Worm (Caenorhabditis elegans) whole organism, L2 larva: Measurements from ENCODE around the gene F47B8.18.

Experiments used
- C34F6.9 ChIP-seq: fragments of 150-350 bp; optimal IDR thresholded peaks from 2 replicates; lab custom pipeline; 2014; ENCODE audit warnings: missing biosample characterization, missing genetic modification characterization
- F13H6.1 ChIP-seq: sonication (generic microtip); optimal IDR thresholded peaks from 2 replicates; lab custom pipeline; 2016; ENCODE audit warnings: missing genetic modification characterization, missing compliant biosample characterization
- Y55F3AM.14 ChIP-seq: fragments of 200-800 bp; sonication (Bioruptor generic); optimal IDR thresholded peaks from 2 replicates; lab custom pipeline; 2018; ENCODE audit warnings: mild to moderate bottlenecking, missing genetic modification characterization, missing compliant biosample characterization
- ZK546.5 ChIP-seq: sonication (generic microtip); optimal IDR thresholded peaks from 2 replicates; lab custom pipeline; 2017; ENCODE audit warnings: missing biosample characterization, missing genetic modification characterization
- aly-2 ChIP-seq: fragments of 150-350 bp; optimal IDR thresholded peaks from 2 replicates; lab custom pipeline; 2014; ENCODE audit warnings: missing biosample characterization, missing genetic modification characterization
- ama-1 ChIP-seq: fragments of 150-350 bp; optimal IDR thresholded peaks from 2 replicates; lab custom pipeline; 2018; ENCODE audit warnings: inconsistent platforms
- ceh-82 ChIP-seq: fragments of 150-350 bp; optimal IDR thresholded peaks from 2 replicates; lab custom pipeline; 2014; ENCODE audit warnings: missing biosample characterization, missing genetic modification characterization
- crh-2 ChIP-seq: sonication (generic microtip); optimal IDR thresholded peaks from 2 replicates; lab custom pipeline; 2017; ENCODE audit warnings: missing biosample characterization, missing genetic modification characterization
- dmd-4 ChIP-seq: sonication (generic microtip); optimal IDR thresholded peaks from 2 replicates; lab custom pipeline; 2017; ENCODE audit warnings: missing biosample characterization, missing genetic modification characterization
- egl-27 ChIP-seq: sonication (generic microtip); optimal IDR thresholded peaks from 3 replicates; lab custom pipeline; 2017; ENCODE audit warnings: missing biosample characterization, missing genetic modification reagents, missing genetic modification characterization
- elt-1 ChIP-seq: fragments of 150-350 bp; optimal IDR thresholded peaks from 2 replicates; lab custom pipeline; 2014; ENCODE audit warnings: missing biosample characterization, missing genetic modification characterization
- elt-3 ChIP-seq: sonication (generic microtip); optimal IDR thresholded peaks from 2 replicates; lab custom pipeline; 2017; ENCODE audit warnings: missing biosample characterization, missing genetic modification characterization
- gmeb-1 ChIP-seq: fragments of 150-350 bp; optimal IDR thresholded peaks from 2 replicates; lab custom pipeline; 2014; ENCODE audit warnings: missing biosample characterization, missing genetic modification characterization
- lsy-2 ChIP-seq, 2 experiments: fragments of 150-350 bp in 1 of 2; sonication (generic microtip) in 1 of 2; optimal IDR thresholded peaks; 2 replicates each; lab custom pipeline; 2014 to 2017; ENCODE audit warnings: missing biosample characterization in 2 of 2, missing genetic modification characterization in 2 of 2
- mab-5 ChIP-seq: fragments of 150-350 bp; optimal IDR thresholded peaks from 2 replicates; lab custom pipeline; 2014; ENCODE audit warnings: missing biosample characterization, missing genetic modification characterization
- mbf-1 ChIP-seq: sonication (generic microtip); optimal IDR thresholded peaks from 2 replicates; lab custom pipeline; 2017; ENCODE audit warnings: missing biosample characterization, missing genetic modification characterization
- mdl-1 ChIP-seq, 2 experiments: fragments of 150-350 bp in 1 of 2; sonication (generic microtip) in 1 of 2; optimal IDR thresholded peaks; 2 replicates each; lab custom pipeline; 2017; ENCODE audit warnings: missing biosample characterization in 2 of 2, missing genetic modification characterization in 2 of 2
- nhr-10 ChIP-seq: sonication (generic microtip); optimal IDR thresholded peaks from 2 replicates; lab custom pipeline; 2017; ENCODE audit warnings: missing biosample characterization, missing genetic modification characterization
- nhr-129 ChIP-seq: fragments of 150-350 bp; optimal IDR thresholded peaks from 2 replicates; lab custom pipeline; 2014; ENCODE audit warnings: missing biosample characterization, missing genetic modification characterization
- nhr-23 ChIP-seq: fragments of 150-350 bp; optimal IDR thresholded peaks from 2 replicates; lab custom pipeline; 2014; ENCODE audit warnings: missing biosample characterization, missing genetic modification reagents, missing genetic modification characterization
- nhr-25 ChIP-seq: fragments of 150-350 bp; sonication (generic microtip); optimal IDR thresholded peaks from 3 replicates; lab custom pipeline; 2014; ENCODE audit warnings: missing biosample characterization, missing genetic modification characterization
- nhr-77 ChIP-seq: fragments of 150-350 bp; optimal IDR thresholded peaks from 2 replicates; lab custom pipeline; 2014; ENCODE audit warnings: missing biosample characterization, missing genetic modification characterization
- sem-4 ChIP-seq: fragments of 150-350 bp; optimal IDR thresholded peaks from 2 replicates; lab custom pipeline; 2014; ENCODE audit warnings: missing biosample characterization, missing genetic modification reagents, missing genetic modification characterization
- skn-1 ChIP-seq: sonication (generic microtip); optimal IDR thresholded peaks from 2 replicates; lab custom pipeline; 2017; ENCODE audit warnings: missing biosample characterization, missing genetic modification characterization
- sma-3 ChIP-seq: sonication (generic microtip); optimal IDR thresholded peaks from 2 replicates; lab custom pipeline; 2016; ENCODE audit warnings: missing genetic modification reagents, missing genetic modification characterization, missing compliant biosample characterization
- sma-9 ChIP-seq, 2 experiments: fragments of 150-350 bp in 1 of 2; sonication (generic microtip) in 1 of 2; optimal IDR thresholded peaks; 2 replicates each; lab custom pipeline; 2014 to 2016; ENCODE audit warnings: missing genetic modification characterization in 2 of 2, mild to moderate bottlenecking in 1 of 2, missing biosample characterization in 1 of 2, missing compliant biosample characterization in 1 of 2, missing genetic modification reagents in 1 of 2, moderate library complexity in 1 of 2
- snpc-4 ChIP-seq: fragments of 150-350 bp; optimal IDR thresholded peaks from 2 replicates; lab custom pipeline; 2014; ENCODE audit warnings: missing biosample characterization, missing genetic modification characterization
- unc-39 ChIP-seq: fragments of 150-350 bp; optimal IDR thresholded peaks from 2 replicates; lab custom pipeline; 2014; ENCODE audit warnings: missing biosample characterization, missing genetic modification characterization
- unc-55 ChIP-seq: fragments of 150-350 bp; sonication (generic microtip); optimal IDR thresholded peaks from 3 replicates; lab custom pipeline; 2014; ENCODE audit warnings: missing biosample characterization, missing genetic modification reagents, missing genetic modification characterization
- ztf-1 ChIP-seq: fragments of 200-800 bp; sonication (Bioruptor generic); conservative IDR thresholded peaks from 2 replicates; pipeline ENCODE4 v1.3.6; 2022; ENCODE audit warnings: missing genetic modification characterization, missing compliant biosample characterization
- ztf-11 ChIP-seq: sonication (generic microtip); optimal IDR thresholded peaks from 2 replicates; lab custom pipeline; 2017; ENCODE audit warnings: missing biosample characterization, missing genetic modification characterization
- ztf-4 ChIP-seq: fragments of 150-350 bp; optimal IDR thresholded peaks from 2 replicates; lab custom pipeline; 2014; ENCODE audit warnings: missing biosample characterization, missing genetic modification characterization

F47B8.18 gene

ce11 chrV:14294396-14294795, 30.9 kb downstream of the F47B8.18 start, which contains the start of gene F14D7.9:
F14D7.9 (plus strand) TSS chrV:14294696.
- TF ChIP-seq skn-1 (tag; lab: Kevin White, UChicago) (no peak), ztf-1 (GFP tag; lab: Robert Waterston, UW) (no peak), unc-55 (GFP tag; lab: Kevin White, UChicago) (no peak), mbf-1 (tag; lab: Kevin White, UChicago) (no peak), lsy-2 (tag; optimal IDR thresholded peaks at IDR 0.05; lab: Kevin White, UChicago) (no peak), nhr-10 (tag; lab: Kevin White, UChicago) (no peak), ama-1 (lab: Kevin White, UChicago) (no peak), F13H6.1 (tag; lab: Kevin White, UChicago) (no peak), unc-39 (tag; lab: Kevin White, UChicago) (no peak), C34F6.9 (tag; lab: Kevin White, UChicago) (no peak), elt-3 (tag; lab: Kevin White, UChicago) (no peak), crh-2 (no peak), dmd-4 (tag; lab: Kevin White, UChicago) (no peak)

DNA sequence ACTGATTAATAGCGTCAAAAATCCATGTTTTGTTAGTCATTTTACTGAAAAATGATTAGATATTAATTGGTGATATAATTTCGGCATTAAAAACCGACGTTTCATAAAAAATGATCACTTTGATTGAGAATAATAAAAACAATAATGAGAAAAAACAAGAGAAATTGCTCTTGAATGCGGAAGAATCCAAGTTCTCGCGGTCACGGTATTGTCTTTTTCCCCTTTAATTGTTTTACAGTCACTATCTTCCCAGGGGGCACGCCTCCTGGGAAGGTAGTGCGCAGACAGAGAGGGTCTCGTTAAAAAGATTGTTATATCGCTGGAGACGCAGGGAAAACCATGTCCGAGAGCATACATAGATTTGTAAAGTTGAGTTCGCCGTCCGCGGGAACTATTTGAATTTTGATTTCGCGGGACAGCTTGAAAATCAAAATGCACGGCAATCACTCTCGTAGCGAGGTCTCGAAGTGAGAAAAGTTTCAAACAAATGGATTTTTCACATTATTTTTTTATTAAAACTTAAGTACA, 31.5 kb downstream of the F47B8.18 start, which contains the start of gene F14D7.2:
Gene F14D7.2 (minus strand): TSS at position 51 of the 528 bp plus-strand sequence.
- TF ChIP-seq ztf-11 (tag; lab: Kevin White, UChicago) (no peak), mab-5 (no peak), ztf-4 (tag; lab: Kevin White, UChicago) (no peak), gmeb-1 (tag; lab: Kevin White, UChicago) (no peak), crh-2 (no peak), egl-27 (tag; lab: Kevin White, UChicago) (no peak), ceh-82 (no peak), nhr-77 (tag; lab: Kevin White, UChicago) (no peak), sma-3 (GFP tag; lab: Kevin White, UChicago) (no peak), sem-4 (tag; lab: Kevin White, UChicago) (no peak), dmd-4 (tag; lab: Kevin White, UChicago) (no peak), elt-1 (tag; lab: Kevin White, UChicago) (no peak), nhr-25 (tag; lab: Kevin White, UChicago) (no peak), ZK546.5 (tag; lab: Kevin White, UChicago) (no peak)

DNA sequence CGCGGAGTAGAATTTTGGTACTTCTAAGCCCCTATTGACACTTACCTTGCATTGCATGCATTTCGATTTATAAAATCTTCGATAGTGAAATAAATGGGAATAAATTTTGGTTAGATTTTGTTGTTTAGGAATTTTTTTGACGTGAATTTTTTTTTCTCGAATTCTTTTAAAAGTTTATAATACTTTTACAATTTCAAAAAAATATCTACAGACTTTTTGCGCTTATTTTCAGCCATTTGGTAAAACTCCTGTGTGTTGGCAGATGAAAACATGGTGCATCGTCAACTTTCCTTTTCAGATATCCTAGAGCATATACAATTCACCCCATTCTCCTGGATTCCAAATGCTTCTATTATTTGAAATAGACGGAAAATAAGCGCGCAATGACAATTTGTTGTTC, 34.6 kb downstream of the F47B8.18 start, which contains the start of gene F14D7.18:
Gene F14D7.18 (minus strand): TSS at position 101 of the 400 bp plus-strand sequence.
- TF ChIP-seq mab-5 (no peak), sma-9 (GFP tag; optimal IDR thresholded peaks at IDR 0.05; lab: Kevin White, UChicago) (no peak), sma-9 (tag; optimal IDR thresholded peaks at IDR 0.05; lab: Kevin White, UChicago) (no peak), unc-55 (GFP tag; lab: Kevin White, UChicago) (no peak), Y55F3AM.14 (no peak), C34F6.9 (tag; lab: Kevin White, UChicago) (no peak), lsy-2 (tag; optimal IDR thresholded peaks at IDR 0.05; lab: Kevin White, UChicago) (no peak)

ce11 chrV:14289363-14289762, 35.9 kb downstream of the F47B8.18 start, which contains the start of gene F14D7.1:
F14D7.1 (minus strand) TSS chrV:14289463.
- TF ChIP-seq mdl-1 (tag; optimal IDR thresholded peaks at IDR 0.05; lab: Kevin White, UChicago) (no peak), aly-2 (tag; lab: Kevin White, UChicago) (no peak), dmd-4 (tag; lab: Kevin White, UChicago) (no peak), nhr-23 (tag; lab: Kevin White, UChicago) (no peak), snpc-4 (tag; lab: Kevin White, UChicago) (no peak), nhr-77 (tag; lab: Kevin White, UChicago) (no peak), ztf-4 (tag; lab: Kevin White, UChicago) (no peak), ztf-1 (GFP tag; lab: Robert Waterston, UW) (no peak)

DNA sequence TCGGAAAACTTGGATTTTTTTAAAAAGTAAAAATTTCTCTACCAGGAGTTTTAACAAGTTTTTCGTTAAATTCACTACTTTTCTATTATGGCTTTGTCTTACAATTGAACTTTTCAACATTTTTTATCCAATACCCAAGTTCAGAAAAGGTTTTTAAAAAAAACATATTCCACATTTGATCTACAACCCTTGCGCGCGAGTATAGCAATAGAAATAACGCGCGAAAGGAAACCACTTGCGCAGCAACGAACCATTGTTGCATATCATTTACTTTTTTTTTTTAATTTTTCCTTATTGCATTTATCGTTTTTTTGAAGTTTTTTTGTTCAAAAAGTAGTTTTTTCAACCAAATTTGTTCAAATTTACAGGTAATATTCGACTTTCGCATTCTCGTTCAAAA, 39.5 kb downstream of the F47B8.18 start, which contains the start of gene F40G12.11:
Gene F40G12.11 (plus strand): TSS at position 369 of the 400 bp plus-strand sequence.
- no peak for TF ChIP-seq sem-4 (tag; lab: Kevin White, UChicago)
- no peak for TF ChIP-seq skn-1 (tag; lab: Kevin White, UChicago)
- no peak for TF ChIP-seq dmd-4 (tag; lab: Kevin White, UChicago)
- TF ChIP-seq ztf-11 (tag; lab: Kevin White, UChicago): no peak
- no peak for TF ChIP-seq crh-2
- TF ChIP-seq nhr-129 (tag; lab: Kevin White, UChicago): no peak
- no peak for TF ChIP-seq F13H6.1 (tag; lab: Kevin White, UChicago)
- TF ChIP-seq, all 48 proteins: peak for 0
